Worm (Caenorhabditis elegans): ENCODE results near the gene F32A11.1.
A peak's percentile ranks its signal among the peaks of the same experiment; 100 is the strongest.

The F32A11.1 gene

DNA sequence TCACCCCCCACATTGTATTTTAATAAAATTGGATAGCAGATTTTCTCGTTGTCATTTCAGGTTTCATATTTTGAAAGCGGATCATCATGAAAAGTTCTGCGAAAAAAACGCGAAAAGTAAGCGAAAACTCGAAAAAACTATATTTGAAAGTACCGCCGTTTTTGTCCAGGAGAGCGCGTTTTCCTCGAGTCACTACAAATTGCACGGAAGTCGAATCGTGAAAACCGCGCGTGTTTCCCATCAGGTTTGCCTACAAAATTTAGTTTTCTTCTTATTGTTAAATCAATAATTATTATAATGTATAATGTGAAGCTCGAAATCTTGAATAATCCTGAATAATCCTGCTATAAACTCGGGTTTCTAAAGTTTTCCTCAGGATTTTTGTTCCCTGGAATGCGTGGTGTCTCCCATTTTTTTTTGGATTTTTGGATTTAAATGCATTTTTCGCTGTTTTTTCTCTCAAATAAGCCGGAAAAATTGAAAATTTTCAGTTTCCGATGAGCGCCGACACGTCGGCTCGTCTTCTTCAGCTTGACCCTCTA is 42.6 kb downstream of the F32A11.1 start, which contains the start of gene btf-1 (continued):
- TF ChIP-seq ceh-31 (tag; optimal IDR thresholded peaks at IDR 0.05) = peak; percentile 93
- TF ChIP-seq zip-5 (tag; optimal IDR thresholded peaks at IDR 0.05) = peak; percentile 93
- TF ChIP-seq Y22D7AL.16 (tag; optimal IDR thresholded peaks at IDR 0.05) = no peak
- peak; percentile 16 for TF ChIP-seq nfya-1 (tag; optimal IDR thresholded peaks at IDR 0.05)
- TF ChIP-seq odd-2 (tag; optimal IDR thresholded peaks at IDR 0.05) = no peak
- TF ChIP-seq ceh-22 (tag; optimal IDR thresholded peaks at IDR 0.05) = no peak
- TF ChIP-seq pat-9 (tag; optimal IDR thresholded peaks at IDR 0.05) = peak; percentile 7
- TF ChIP-seq lim-6 (tag; optimal IDR thresholded peaks at IDR 0.05) = peak; percentile 69
- TF ChIP-seq hlh-15 (tag; optimal IDR thresholded peaks at IDR 0.05) = peak; percentile 42
- peak; percentile 35 for TF ChIP-seq madf-2 (tag; optimal IDR thresholded peaks at IDR 0.05)
- peak; percentile 82 for TF ChIP-seq C08G9.2 (tag; optimal IDR thresholded peaks at IDR 0.05)
- TF ChIP-seq T23F11.4 (GFP tag; optimal IDR thresholded peaks at IDR 0.05) = peak; percentile 3
- no peak for TF ChIP-seq hlh-30 (tag; optimal IDR thresholded peaks at IDR 0.05; ENCODE audit: insufficient read depth)
- no peak for TF ChIP-seq nhr-11 (tag; optimal IDR thresholded peaks at IDR 0.05)
- no peak for TF ChIP-seq ceh-48 (tag; optimal IDR thresholded peaks at IDR 0.05)
- TF ChIP-seq ceh-24 (tag; optimal IDR thresholded peaks at IDR 0.05) = no peak
- TF ChIP-seq fkh-10 (GFP tag; optimal IDR thresholded peaks at IDR 0.05) = no peak
- TF ChIP-seq syd-9 (tag; optimal IDR thresholded peaks at IDR 0.05) = no peak
- TF ChIP-seq npax-4 (tag; optimal IDR thresholded peaks at IDR 0.05) = peak; percentile 38
- TF ChIP-seq K02D7.2 (tag; optimal IDR thresholded peaks at IDR 0.05) = no peak
- TF ChIP-seq pqm-1 (tag; optimal IDR thresholded peaks at IDR 0.05) = peak; percentile 78
- no peak for TF ChIP-seq dmd-4 (tag; optimal IDR thresholded peaks at IDR 0.05; ENCODE audit: borderline replicate concordance)
- peak; percentile 81 for TF ChIP-seq elt-2 (tag; optimal IDR thresholded peaks at IDR 0.05)
- no peak for TF ChIP-seq unc-3 (GFP tag; conservative IDR thresholded peaks at IDR 0.05)
- peak; percentile 73 for TF ChIP-seq unc-3 (tag; optimal IDR thresholded peaks at IDR 0.05)
- no peak for TF ChIP-seq ceh-45 (GFP tag; IDR thresholded peaks at IDR 0.05)
- peak; percentile 23 for TF ChIP-seq ceh-19 (GFP tag; optimal IDR thresholded peaks at IDR 0.05)
- TF ChIP-seq ceh-14 (tag; optimal IDR thresholded peaks at IDR 0.05) = peak; percentile 91
- peak; percentile 78 for TF ChIP-seq tbx-7 (tag; optimal IDR thresholded peaks at IDR 0.05)
- no peak for TF ChIP-seq ceh-30 (tag; optimal IDR thresholded peaks at IDR 0.05)
- no peak for TF ChIP-seq mec-3 (tag; optimal IDR thresholded peaks at IDR 0.05; ENCODE audit: borderline replicate concordance)
- TF ChIP-seq ref-2 (tag; optimal IDR thresholded peaks at IDR 0.05) = peak; percentile 82
- TF ChIP-seq sox-4 (tag; optimal IDR thresholded peaks at IDR 0.05) = no peak
- no peak for TF ChIP-seq K09A11.1 (tag; optimal IDR thresholded peaks at IDR 0.05; ENCODE audit: insufficient read depth)
- TF ChIP-seq sox-2 (GFP tag; IDR thresholded peaks at IDR 0.05) = no peak
- TF ChIP-seq elt-4 (tag; optimal IDR thresholded peaks at IDR 0.05) = no peak
- no peak for TF ChIP-seq che-1 (tag; optimal IDR thresholded peaks at IDR 0.05)
- TF ChIP-seq unc-42 (tag; optimal IDR thresholded peaks at IDR 0.05) = peak; percentile 19
- peak; percentile 73 for TF ChIP-seq ceh-2 (tag; optimal IDR thresholded peaks at IDR 0.05)
- TF ChIP-seq pax-1 (tag; optimal IDR thresholded peaks at IDR 0.05) = no peak
- TF ChIP-seq pag-3 (tag; optimal IDR thresholded peaks at IDR 0.05; ENCODE audit: borderline replicate concordance) = no peak
- TF ChIP-seq ahr-1 (tag; optimal IDR thresholded peaks at IDR 0.05) = peak; percentile 80
- TF ChIP-seq hlh-8 (tag; optimal IDR thresholded peaks at IDR 0.05) = peak; percentile 91
- TF ChIP-seq rnt-1 (tag; optimal IDR thresholded peaks at IDR 0.05) = peak; percentile 34
- TF ChIP-seq sdc-2 (tag; optimal IDR thresholded peaks at IDR 0.05) = no peak
